ENCODE assay signal across 3 fruit fly cellular contexts in the genomic region with DNA sequence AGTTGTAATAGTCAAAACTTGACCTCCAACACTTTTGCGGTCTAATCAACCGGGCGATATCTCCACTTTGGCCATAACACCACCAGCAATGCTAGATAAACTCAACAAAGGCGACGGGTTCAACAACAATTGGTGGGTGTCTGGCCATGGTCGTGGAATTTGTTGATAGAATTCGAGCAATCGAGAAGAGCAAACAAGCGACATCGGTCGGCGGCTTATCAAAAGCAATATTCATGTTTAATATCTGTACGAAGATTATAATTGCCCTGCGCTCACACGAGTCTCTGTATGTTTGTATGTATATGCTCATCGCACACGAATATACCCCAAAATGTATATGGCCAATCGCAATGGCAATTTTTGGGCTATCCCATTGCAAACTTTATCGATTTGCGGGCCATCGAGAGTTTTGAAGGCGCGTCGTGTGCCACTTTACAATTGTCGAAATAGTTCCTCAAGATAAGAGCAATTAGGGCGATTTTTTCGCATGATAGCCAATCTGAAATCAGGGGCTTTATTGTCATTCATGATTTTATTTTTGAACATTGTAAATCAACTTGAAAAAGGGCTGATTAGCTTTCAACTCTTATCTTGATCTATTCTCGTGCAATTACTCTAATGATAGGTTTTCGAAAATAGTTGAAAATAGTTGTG.
TF ChIP-seq lines count a peak whose summit lies in the region.

No protein-coding gene starts in this region.

- no peak for TF ChIP-seq CTCF in whole organism, embryonic (GFP tag; optimal IDR thresholded peaks at IDR 0.05; lab: Kevin White, UChicago)

TF ChIP-seq in whole organism, embryonic, 481 proteins besides CTCF, POLR2A, EP300 and RAD21 (continues in another document):
- TF ChIP-seq tin (GFP tag; optimal IDR thresholded peaks at IDR 0.05; lab: Kevin White, UChicago), result no peak
- peak; percentile 98 for TF ChIP-seq sug (tag; optimal IDR thresholded peaks at IDR 0.05; lab: Kevin White, UChicago)
- no peak for TF ChIP-seq CG7963 (GFP tag; IDR thresholded peaks at IDR 0.05; lab: Robert Waterston, UW; ENCODE audit: partially characterized antibody)
- no peak for TF ChIP-seq run (tag; optimal IDR thresholded peaks at IDR 0.05; lab: Kevin White, UChicago)
- peak; percentile 9 for TF ChIP-seq Hmr (GFP tag; optimal IDR thresholded peaks at IDR 0.05; lab: Kevin White, UChicago)
- no peak for TF ChIP-seq CG9609 (GFP tag; optimal IDR thresholded peaks at IDR 0.05; lab: Kevin White, UChicago)
- TF ChIP-seq CG34376 (GFP tag; optimal IDR thresholded peaks at IDR 0.05; lab: Kevin White, UChicago), result peak; percentile 43
- TF ChIP-seq Lpt (GFP tag; optimal IDR thresholded peaks at IDR 0.05; lab: Kevin White, UChicago), result no peak
- no peak for TF ChIP-seq bab2 (GFP tag; optimal IDR thresholded peaks at IDR 0.05; lab: Kevin White, UChicago)
- no peak for TF ChIP-seq dmrt11E (tag; optimal IDR thresholded peaks at IDR 0.05; lab: Kevin White, UChicago)
- TF ChIP-seq pzg (GFP tag; optimal IDR thresholded peaks at IDR 0.05; lab: Kevin White, UChicago), result no peak
- TF ChIP-seq CG3838 (GFP tag; optimal IDR thresholded peaks at IDR 0.05; lab: Kevin White, UChicago), result no peak
- peak; percentile 8 for TF ChIP-seq CG2678 (tag; optimal IDR thresholded peaks at IDR 0.05; lab: Kevin White, UChicago)
- TF ChIP-seq grn (GFP tag; optimal IDR thresholded peaks at IDR 0.05; lab: Kevin White, UChicago), result peak; percentile 55
- TF ChIP-seq CG13894 (tag; optimal IDR thresholded peaks at IDR 0.05; lab: Kevin White, UChicago), result peak; percentile 15
- peak; percentile 87 for TF ChIP-seq sd (tag; optimal IDR thresholded peaks at IDR 0.05; lab: Kevin White, UChicago)
- TF ChIP-seq CG12769 (tag; optimal IDR thresholded peaks at IDR 0.05; lab: Kevin White, UChicago), result peak; percentile 3
- no peak for TF ChIP-seq lab (GFP tag; optimal IDR thresholded peaks at IDR 0.05; lab: Kevin White, UChicago)
- peak in 1 of 2 experiments; percentile 47 for TF ChIP-seq Hr78 (GFP tag; optimal IDR thresholded peaks at IDR 0.05; lab: Kevin White, UChicago)
- peak; percentile 69 for TF ChIP-seq exex (tag; optimal IDR thresholded peaks at IDR 0.05; lab: Kevin White, UChicago)
- TF ChIP-seq schlank (tag; optimal IDR thresholded peaks at IDR 0.05; lab: Kevin White, UChicago), result no peak
- TF ChIP-seq CG17359 (tag; optimal IDR thresholded peaks at IDR 0.05; lab: Kevin White, UChicago), result no peak
- no peak for TF ChIP-seq pho (GFP tag; optimal IDR thresholded peaks at IDR 0.05; lab: Kevin White, UChicago)
- peak; percentile 12; the same call in 1 of the 2 replicates for TF ChIP-seq Adf1 (GFP tag; IDR thresholded peaks at IDR 0.05; lab: Robert Waterston, UW)
- TF ChIP-seq mirr (GFP tag; optimal IDR thresholded peaks at IDR 0.05; lab: Kevin White, UChicago), result peak; percentile 77
- no peak for TF ChIP-seq CG17328 (GFP tag; IDR thresholded peaks at IDR 0.05; lab: Robert Waterston, UW)
- TF ChIP-seq CG6272 (GFP tag; IDR thresholded peaks at IDR 0.05; lab: Robert Waterston, UW), result no peak
- TF ChIP-seq Jarid2 (GFP tag; optimal IDR thresholded peaks at IDR 0.05; lab: Kevin White, UChicago), result no peak

TF ChIP-seq in whole organism, prepupa, 60 proteins besides CTCF, POLR2A, EP300 and RAD21:
- TF ChIP-seq Eip78C (GFP tag; lab: Kevin White, UChicago), result peak; percentile 33
- no peak for TF ChIP-seq cyc (GFP tag; optimal IDR thresholded peaks at IDR 0.05; lab: Kevin White, UChicago)
- peak; percentile 77 for TF ChIP-seq svp (GFP tag; lab: Kevin White, UChicago)
- peak; percentile 51 for TF ChIP-seq fkh (GFP tag; optimal IDR thresholded peaks at IDR 0.05; lab: Kevin White, UChicago)

TF ChIP-seq in whole organism, wandering third instar larva, 38 proteins besides CTCF, POLR2A, EP300 and RAD21:
- no peak for TF ChIP-seq Jra (GFP tag; optimal IDR thresholded peaks at IDR 0.05; lab: Kevin White, UChicago)
- TF ChIP-seq Rel (GFP tag; optimal IDR thresholded peaks at IDR 0.05; lab: Kevin White, UChicago), result no peak
- peak; percentile 6 for TF ChIP-seq Rel (tag; optimal IDR thresholded peaks at IDR 0.05; lab: Kevin White, UChicago)
